Worm (Caenorhabditis elegans): Measurements from ENCODE around the gene Y66D12A.30.

Y66D12A.30 gene

ce11 chrIII:11615802-11616201 is 6.1 kb downstream of the Y66D12A.30 start:
- TF ChIP-seq bed-3 (GFP tag; optimal IDR thresholded peaks at IDR 0.05) (no peak), lin-32 (GFP tag; optimal IDR thresholded peaks at IDR 0.05) (no peak), elt-1 (tag; optimal IDR thresholded peaks at IDR 0.05; ENCODE audit: borderline replicate concordance, insufficient read depth) (no peak), cnd-1 (tag; optimal IDR thresholded peaks at IDR 0.05) (no peak), blmp-1 (tag; optimal IDR thresholded peaks at IDR 0.05) (no peak), pha-4 (tag; optimal IDR thresholded peaks at IDR 0.05) (no peak), M03D4.4 (tag; optimal IDR thresholded peaks at IDR 0.05) (no peak), hlh-1 (tag; optimal IDR thresholded peaks at IDR 0.05) (no peak), ztf-11 (tag; optimal IDR thresholded peaks at IDR 0.05) (no peak), tbx-8 (GFP tag; optimal IDR thresholded peaks at IDR 0.05) (no peak), mep-1 (tag; optimal IDR thresholded peaks at IDR 0.05) (no peak), elt-3 (tag; optimal IDR thresholded peaks at IDR 0.05) (no peak), unc-62 (GFP tag; optimal IDR thresholded peaks at IDR 0.05) (no peak), nhr-28 (tag; optimal IDR thresholded peaks at IDR 0.05) (no peak), drap-1 (GFP tag; optimal IDR thresholded peaks at IDR 0.05) (no peak), ceh-43 (GFP tag; optimal IDR thresholded peaks at IDR 0.05) (no peak)

ce11 chrIII:11616446-11616845 is 6.8 kb downstream of the Y66D12A.30 start, which contains the start of gene ceh-91:
TSS of gene ceh-91 (plus strand) at chrIII:11616746.
- TF ChIP-seq drap-1 (GFP tag; optimal IDR thresholded peaks at IDR 0.05) (no peak), lin-32 (GFP tag; optimal IDR thresholded peaks at IDR 0.05) (no peak), sem-2 (GFP tag; optimal IDR thresholded peaks at IDR 0.05) (no peak), lin-13 (tag; optimal IDR thresholded peaks at IDR 0.05) (no peak), zip-8 (tag; optimal IDR thresholded peaks at IDR 0.05) (peak; percentile 11)

- no peak for TF ChIP-seq sem-2 (GFP tag; optimal IDR thresholded peaks at IDR 0.05)
- peak; percentile 13 for TF ChIP-seq ces-1 (GFP tag; optimal IDR thresholded peaks at IDR 0.05)
- no peak for TF ChIP-seq nhr-28 (tag; optimal IDR thresholded peaks at IDR 0.05)
Measured at ce11 chrIII:11624838-11625292, 15.2 kb downstream of the Y66D12A.30 start, which contains the start of gene gly-8. TSS of gene gly-8 (plus strand) at chrIII:11625242.

ce11 chrIII:11627631-11628030 is 18.0 kb downstream of the Y66D12A.30 start:
- no peak for TF ChIP-seq tbx-8 (GFP tag; optimal IDR thresholded peaks at IDR 0.05)

- no peak for TF ChIP-seq mab-5 (tag; optimal IDR thresholded peaks at IDR 0.05)
- no peak for TF ChIP-seq nhr-12 (tag; optimal IDR thresholded peaks at IDR 0.05)
Measured at ce11 chrIII:11629354-11629753, 19.7 kb downstream of the Y66D12A.30 start, which contains the start of gene Y66A7A.7. TSS of gene Y66A7A.7 (minus strand) at chrIII:11629454.

ce11 chrIII:11631111-11631510 is 21.4 kb downstream of the Y66D12A.30 start:
- TF ChIP-seq ham-2 (GFP tag; optimal IDR thresholded peaks at IDR 0.05) (no peak), snpc-4 (tag; optimal IDR thresholded peaks at IDR 0.05) (no peak), elt-1 (tag; optimal IDR thresholded peaks at IDR 0.05; ENCODE audit: borderline replicate concordance, insufficient read depth) (no peak), flh-1 (GFP tag; optimal IDR thresholded peaks at IDR 0.05) (no peak), unc-62 (GFP tag; optimal IDR thresholded peaks at IDR 0.05) (no peak), cnd-1 (tag; optimal IDR thresholded peaks at IDR 0.05) (no peak), ceh-43 (GFP tag; optimal IDR thresholded peaks at IDR 0.05) (no peak)

ce11 chrIII:11632376-11632775 is 22.7 kb downstream of the Y66D12A.30 start:
- no peak for TF ChIP-seq nhr-28 (tag; optimal IDR thresholded peaks at IDR 0.05)
- TF ChIP-seq lsy-2 (tag; optimal IDR thresholded peaks at IDR 0.05), result no peak

- TF ChIP-seq ztf-11 (tag; optimal IDR thresholded peaks at IDR 0.05) (no peak), nhr-237 (tag; optimal IDR thresholded peaks at IDR 0.05) (no peak), hlh-1 (tag; optimal IDR thresholded peaks at IDR 0.05) (no peak), snpc-4 (tag; optimal IDR thresholded peaks at IDR 0.05) (no peak), mls-2 (tag; optimal IDR thresholded peaks at IDR 0.05) (no peak), ceh-39 (tag; optimal IDR thresholded peaks at IDR 0.05) (no peak), lsy-2 (tag; optimal IDR thresholded peaks at IDR 0.05) (no peak), zip-8 (tag; optimal IDR thresholded peaks at IDR 0.05) (no peak), M03D4.4 (tag; optimal IDR thresholded peaks at IDR 0.05) (no peak), mab-5 (tag; optimal IDR thresholded peaks at IDR 0.05) (no peak), sem-2 (GFP tag; optimal IDR thresholded peaks at IDR 0.05) (no peak), ceh-43 (GFP tag; optimal IDR thresholded peaks at IDR 0.05) (no peak), mep-1 (tag; optimal IDR thresholded peaks at IDR 0.05) (no peak)
Measured at ce11 chrIII:11633444-11633843, 23.8 kb downstream of the Y66D12A.30 start.
